Worm (Caenorhabditis elegans) whole organism, L4 larva: Measurements from ENCODE around the gene cey-1.

Source experiments
- F26F4.8 ChIP-seq: fragments of 200-800 bp; sonication (Bioruptor generic); conservative IDR thresholded peaks from 2 replicates; pipeline ENCODE4 v1.3.6; 2022; ENCODE audit warnings: missing genetic modification characterization, missing compliant biosample characterization
- F37D6.2 ChIP-seq: sonication (generic microtip); optimal IDR thresholded peaks from 2 replicates; lab custom pipeline; 2016; ENCODE audit warnings: mild to moderate bottlenecking, missing genetic modification characterization, missing compliant biosample characterization
- F44E2.7 ChIP-seq: fragments of 200-800 bp; sonication (Bioruptor generic); IDR thresholded peaks from 2 replicates; pipeline ENCODE4 v2.1.2; 2022; ENCODE audit warnings: missing genetic modification characterization, missing compliant biosample characterization
- R02D3.7 ChIP-seq: fragments of 150-350 bp; sonication (generic microtip); optimal IDR thresholded peaks from 3 replicates; lab custom pipeline; 2014; ENCODE audit warnings: missing biosample characterization, missing genetic modification characterization
- Y5F2A.4 ChIP-seq: fragments of 200-800 bp; sonication (Bioruptor generic); optimal IDR thresholded peaks from 2 replicates; lab custom pipeline; 2018; ENCODE audit warnings: mild to moderate bottlenecking, missing genetic modification characterization, missing compliant biosample characterization
- Y75B8A.6 ChIP-seq: fragments of 200-800 bp; sonication (Bioruptor generic); IDR thresholded peaks from 2 replicates; pipeline ENCODE4 v1.3.6; 2022; ENCODE audit warnings: missing genetic modification reagents, missing genetic modification characterization, missing compliant biosample characterization
- aha-1 ChIP-seq: fragments of 150-350 bp; peaks from one replicate; lab custom pipeline; 2014; ENCODE audit warnings: missing biosample characterization, missing genetic modification characterization
- ceh-20 ChIP-seq: fragments of 200-800 bp; sonication (Bioruptor generic); IDR thresholded peaks from 2 replicates; pipeline ENCODE4 v1.3.6; 2022; ENCODE audit warnings: missing genetic modification reagents, missing genetic modification characterization, missing compliant biosample characterization
- ceh-32 ChIP-seq: sonication (generic microtip); optimal IDR thresholded peaks from 2 replicates; lab custom pipeline; 2016; ENCODE audit warnings: mild to moderate bottlenecking, missing genetic modification characterization, missing compliant biosample characterization; ENCODE audit not compliant: poor library complexity
- ceh-44 ChIP-seq: fragments of 200-800 bp; sonication (Bioruptor generic); IDR thresholded peaks from 2 replicates; pipeline ENCODE4 v1.3.6; 2022; ENCODE audit warnings: missing genetic modification reagents, missing genetic modification characterization, missing compliant biosample characterization
- ceh-62 ChIP-seq: sonication (generic microtip); optimal IDR thresholded peaks from 2 replicates; lab custom pipeline; 2017; ENCODE audit warnings: missing biosample characterization, missing genetic modification characterization
- ceh-82 ChIP-seq: sonication (generic microtip); optimal IDR thresholded peaks from 2 replicates; lab custom pipeline; 2017; ENCODE audit warnings: missing biosample characterization, missing genetic modification characterization
- daf-8 ChIP-seq: fragments of 200-800 bp; sonication (Bioruptor generic); IDR thresholded peaks from 2 replicates; pipeline ENCODE4 v1.3.6; 2022; ENCODE audit warnings: missing genetic modification characterization, missing compliant biosample characterization
- dmd-9 ChIP-seq: fragments of 200-800 bp; sonication (Bioruptor generic); IDR thresholded peaks from 2 replicates; pipeline ENCODE4 v1.3.6; 2022; ENCODE audit warnings: missing genetic modification reagents, missing genetic modification characterization, missing compliant biosample characterization
- dpl-1 ChIP-seq: fragments of 150-350 bp; optimal IDR thresholded peaks from 2 replicates; lab custom pipeline; 2014; ENCODE audit warnings: missing biosample characterization, missing genetic modification reagents, missing genetic modification characterization
- dve-1 ChIP-seq: sonication (generic microtip); optimal IDR thresholded peaks from 2 replicates; lab custom pipeline; 2017; ENCODE audit warnings: antibody characterized with exemption, mild to moderate bottlenecking, missing genetic modification characterization, missing compliant biosample characterization; ENCODE audit not compliant: insufficient read depth
- fos-1 ChIP-seq: fragments of 150-350 bp; optimal IDR thresholded peaks from 2 replicates; lab custom pipeline; 2014; ENCODE audit warnings: missing biosample characterization, missing genetic modification characterization
- hlh-30 ChIP-seq: sonication (generic microtip); optimal IDR thresholded peaks from 2 replicates; lab custom pipeline; 2017; ENCODE audit warnings: antibody characterized with exemption, mild to moderate bottlenecking, missing genetic modification characterization, missing compliant biosample characterization; ENCODE audit not compliant: insufficient read depth
- lin-13 ChIP-seq: fragments of 150-350 bp; optimal IDR thresholded peaks from 2 replicates; lab custom pipeline; 2014; ENCODE audit warnings: missing biosample characterization, missing genetic modification reagents, missing genetic modification characterization
- lin-39 ChIP-seq: fragments of 150-350 bp; optimal IDR thresholded peaks from 2 replicates; lab custom pipeline; 2014; ENCODE audit warnings: missing biosample characterization, missing genetic modification reagents, missing genetic modification characterization
- lir-3 ChIP-seq: sonication (generic microtip); optimal IDR thresholded peaks from 2 replicates; lab custom pipeline; 2016; ENCODE audit warnings: mild to moderate bottlenecking, missing genetic modification characterization, missing compliant biosample characterization
- madf-5 ChIP-seq, 2 experiments: fragments of 200-800 bp; sonication (Bioruptor generic); IDR thresholded peaks; 2 replicates each; pipeline ENCODE4 v1.3.6; 2022; ENCODE audit warnings: missing compliant biosample characterization in 2 of 2, missing genetic modification characterization in 2 of 2
- mdl-1 ChIP-seq, 2 experiments: fragments of 150-350 bp in 1 of 2; sonication (generic microtip) in 1 of 2; optimal IDR thresholded peaks; 2 replicates each; lab custom pipeline; 2014 to 2017; ENCODE audit warnings: missing biosample characterization in 2 of 2, missing genetic modification characterization in 2 of 2
- mxl-3 ChIP-seq: fragments of 200-800 bp; sonication (Bioruptor generic); optimal IDR thresholded peaks from 2 replicates; lab custom pipeline; 2018; ENCODE audit warnings: mild to moderate bottlenecking, missing genetic modification characterization, missing compliant biosample characterization
- nhr-10 ChIP-seq: fragments of 150-350 bp; optimal IDR thresholded peaks from 2 replicates; lab custom pipeline; 2014; ENCODE audit warnings: missing biosample characterization, missing genetic modification characterization
- nhr-11 ChIP-seq: fragments of 150-350 bp; optimal IDR thresholded peaks from 2 replicates; lab custom pipeline; 2014; ENCODE audit warnings: missing biosample characterization, missing genetic modification characterization
- nhr-25 ChIP-seq: sonication (generic microtip); optimal IDR thresholded peaks from 2 replicates; lab custom pipeline; 2017; ENCODE audit warnings: missing genetic modification characterization, mild to moderate bottlenecking, missing compliant biosample characterization, antibody characterized with exemption, moderate library complexity, borderline replicate concordance; ENCODE audit not compliant: insufficient read depth
- nhr-28 ChIP-seq: fragments of 150-350 bp; optimal IDR thresholded peaks from 2 replicates; lab custom pipeline; 2014; ENCODE audit warnings: missing biosample characterization, missing genetic modification characterization
- nhr-6 ChIP-seq: fragments of 150-350 bp; optimal IDR thresholded peaks from 2 replicates; lab custom pipeline; 2014; ENCODE audit warnings: missing biosample characterization, missing genetic modification characterization
- php-3 ChIP-seq: fragments of 200-800 bp; sonication (Bioruptor generic); IDR thresholded peaks from 2 replicates; pipeline ENCODE4 v1.3.6; 2022; ENCODE audit warnings: missing genetic modification reagents, missing genetic modification characterization, missing compliant biosample characterization
- rbr-2 ChIP-seq: sonication (generic microtip); optimal IDR thresholded peaks from 2 replicates; lab custom pipeline; 2016; ENCODE audit warnings: missing genotype, missing genetic modification characterization, missing compliant biosample characterization
- sdz-12 ChIP-seq: fragments of 200-800 bp; sonication (Bioruptor generic); optimal IDR thresholded peaks from 2 replicates; lab custom pipeline; 2018; ENCODE audit warnings: mild to moderate bottlenecking, missing genetic modification characterization, missing compliant biosample characterization
- skn-1 ChIP-seq: fragments of 150-350 bp; optimal IDR thresholded peaks from 2 replicates; lab custom pipeline; 2014; ENCODE audit warnings: missing biosample characterization, missing genetic modification characterization
- snpc-1.2 ChIP-seq: fragments of 200-800 bp; sonication (Bioruptor generic); IDR thresholded peaks from 2 replicates; pipeline ENCODE4 v1.3.6; 2022; ENCODE audit warnings: missing genetic modification reagents, missing genetic modification characterization, missing compliant biosample characterization
- tag-97 ChIP-seq: fragments of 200-800 bp; sonication (Bioruptor generic); IDR thresholded peaks from 2 replicates; pipeline ENCODE4 v1.3.6; 2022; ENCODE audit warnings: missing genetic modification characterization, missing compliant biosample characterization
- tra-1 ChIP-seq: fragments of 200-800 bp; sonication (Bioruptor generic); IDR thresholded peaks from 2 replicates; pipeline ENCODE4 v1.3.6; 2022; ENCODE audit warnings: missing genetic modification reagents, missing genetic modification characterization, missing compliant biosample characterization
- unc-130 ChIP-seq: sonication (generic microtip); optimal IDR thresholded peaks from 2 replicates; lab custom pipeline; 2016; ENCODE audit warnings: missing genetic modification reagents, missing genetic modification characterization, missing compliant biosample characterization
- vab-7 ChIP-seq: fragments of 200-800 bp; sonication (Bioruptor generic); IDR thresholded peaks from 2 replicates; pipeline ENCODE4 v1.3.6; 2022; ENCODE audit warnings: missing genetic modification reagents, missing genetic modification characterization, missing compliant biosample characterization
- zfp-3 ChIP-seq: fragments of 200-800 bp; sonication (Bioruptor generic); conservative IDR thresholded peaks from 2 replicates; pipeline ENCODE4 v1.3.6; 2022; ENCODE audit warnings: missing genetic modification reagents, missing genetic modification characterization, missing compliant biosample characterization
- zip-11 ChIP-seq: fragments of 200-800 bp; sonication (Bioruptor generic); IDR thresholded peaks from 2 replicates; pipeline ENCODE4 v1.3.6; 2022; ENCODE audit warnings: missing genetic modification characterization, missing compliant biosample characterization
- ztf-7 ChIP-seq: fragments of 150-350 bp; optimal IDR thresholded peaks from 2 replicates; lab custom pipeline; 2014; ENCODE audit warnings: missing biosample characterization, missing genetic modification characterization

cey-1 gene

ce11 chrII:11041027-11041426 is at the start of gene cey-1:
cey-1 (minus strand) TSS chrII:11041206.
- TF ChIP-seq ceh-82 (tag; lab: Kevin White, UChicago) (no peak), aha-1 (tag; lab: Kevin White, UChicago) (peak; percentile 90), Y5F2A.4 (GFP tag; lab: Kevin White, UChicago) (no peak)

- TF ChIP-seq nhr-25 (tag; lab: Kevin White, UChicago): no peak
- no peak for TF ChIP-seq rbr-2 (tag; lab: Kevin White, UChicago)
- TF ChIP-seq fos-1 (tag; lab: Kevin White, UChicago): no peak
- TF ChIP-seq nhr-6 (tag; lab: Kevin White, UChicago): no peak
- TF ChIP-seq R02D3.7 (tag; lab: Kevin White, UChicago): no peak
- no peak for TF ChIP-seq ceh-32 (tag; lab: Kevin White, UChicago)
- TF ChIP-seq lir-3 (tag; lab: Kevin White, UChicago): no peak
- no peak for TF ChIP-seq ceh-20 (GFP tag; lab: Robert Waterston, UW)
- no peak for TF ChIP-seq mdl-1 (tag; optimal IDR thresholded peaks at IDR 0.05; lab: Kevin White, UChicago)
- TF ChIP-seq, all 104 proteins: peak for 0
Observed at ce11 chrII:11089356-11089755, 48.4 kb upstream of the cey-1 start, which contains the start of gene unc-53. unc-53 (minus strand) TSS chrII:11089456.

- TF ChIP-seq aha-1 (tag; lab: Kevin White, UChicago) (peak; percentile 64), tra-1 (GFP tag; lab: Robert Waterston, UW) (no peak)
Observed at ce11 chrII:11088137-11088536, 47.1 kb upstream of the cey-1 start.

ce11 chrII:11086770-11087169 is 45.8 kb upstream of the cey-1 start:
- TF ChIP-seq mxl-3 (GFP tag; lab: Kevin White, UChicago) (no peak), madf-5 (GFP tag; IDR thresholded peaks at IDR 0.05; lab: Robert Waterston, UW) (no peak), ceh-82 (tag; lab: Kevin White, UChicago) (no peak), nhr-10 (tag; lab: Kevin White, UChicago) (no peak), nhr-28 (no peak), F26F4.8 (GFP tag; lab: Robert Waterston, UW) (no peak), nhr-11 (tag; lab: Kevin White, UChicago) (no peak), ztf-7 (tag; lab: Kevin White, UChicago) (no peak), tag-97 (GFP tag; lab: Robert Waterston, UW) (no peak), dpl-1 (GFP tag; lab: Kevin White, UChicago) (no peak), nhr-25 (tag; lab: Kevin White, UChicago) (no peak)

- TF ChIP-seq lin-39 (tag; lab: Kevin White, UChicago): no peak
- TF ChIP-seq skn-1 (tag; lab: Kevin White, UChicago): no peak
- TF ChIP-seq Y75B8A.6 (GFP tag; lab: Robert Waterston, UW): no peak
- no peak for TF ChIP-seq zip-11
- TF ChIP-seq ceh-44 (GFP tag; lab: Robert Waterston, UW): no peak
- no peak for TF ChIP-seq F44E2.7 (GFP tag; lab: Robert Waterston, UW)
Observed at ce11 chrII:11076550-11076949, 35.5 kb upstream of the cey-1 start.

- TF ChIP-seq F37D6.2 (tag; lab: Kevin White, UChicago) (no peak), sdz-12 (GFP tag; lab: Kevin White, UChicago) (no peak), daf-8 (GFP tag; lab: Robert Waterston, UW) (no peak), snpc-1.2 (GFP tag; lab: Robert Waterston, UW) (no peak), madf-5 (GFP tag; IDR thresholded peaks at IDR 0.05; lab: Robert Waterston, UW) (no peak), zfp-3 (GFP tag; lab: Robert Waterston, UW) (no peak), ceh-62 (no peak), dmd-9 (GFP tag; lab: Robert Waterston, UW) (no peak), php-3 (GFP tag; lab: Robert Waterston, UW) (no peak), tag-97 (GFP tag; lab: Robert Waterston, UW) (no peak), aha-1 (tag; lab: Kevin White, UChicago) (no peak), rbr-2 (tag; lab: Kevin White, UChicago) (no peak), dve-1 (tag; lab: Kevin White, UChicago) (no peak), vab-7 (GFP tag; lab: Robert Waterston, UW) (no peak), lin-13 (GFP tag; lab: Kevin White, UChicago) (no peak), dpl-1 (GFP tag; lab: Kevin White, UChicago) (no peak), hlh-30 (no peak), unc-130 (GFP tag; lab: Kevin White, UChicago) (no peak)
Observed at ce11 chrII:11072565-11072964, 31.6 kb upstream of the cey-1 start.
